Fruit fly (Drosophila melanogaster) whole organism, embryonic: ENCODE results near the gene HemK1.
A peak's percentile ranks its signal among the peaks of the same experiment; 100 is the strongest.

Experiments used
- ATbp ChIP-seq: fragments of 200-800 bp; sonication (Bioruptor generic); optimal IDR thresholded peaks from 2 replicates; lab custom pipeline; 2017; ENCODE audit warnings: missing biosample characterization, mild to moderate bottlenecking, missing genetic modification characterization, missing genetic modification reagents
- Asciz ChIP-seq: fragments of 200-800 bp; sonication (Bioruptor generic); optimal IDR thresholded peaks from 2 replicates; lab custom pipeline; 2017; ENCODE audit warnings: missing biosample characterization, mild to moderate bottlenecking, missing genetic modification characterization, missing genetic modification reagents
- Blimp-1 ChIP-seq: fragments of 200-800 bp; sonication (Bioruptor generic); optimal IDR thresholded peaks from 3 replicates; lab custom pipeline; 2018; ENCODE audit warnings: missing biosample characterization, missing genetic modification characterization, mild to moderate bottlenecking, moderate library complexity, missing genetic modification reagents
- CG10321 ChIP-seq: fragments of 200-800 bp; sonication (Bioruptor generic); IDR thresholded peaks from 2 replicates; pipeline ENCODE4 v1.3.6; 2022; ENCODE audit warnings: missing biosample characterization, missing genetic modification characterization
- CG11560 ChIP-seq: fragments of 200-800 bp; sonication (Bioruptor generic); IDR thresholded peaks from 3 replicates; pipeline ENCODE4 v1.3.6; 2022; ENCODE audit warnings: missing biosample characterization, missing genetic modification characterization
- CG15011 ChIP-seq: fragments of 200-800 bp; sonication (Bioruptor generic); optimal IDR thresholded peaks from 3 replicates; lab custom pipeline; 2018; ENCODE audit warnings: missing biosample characterization, mild to moderate bottlenecking, missing genetic modification characterization
- CG15479 ChIP-seq: fragments of 200-800 bp; sonication (Bioruptor generic); optimal IDR thresholded peaks from 3 replicates; lab custom pipeline; 2019; ENCODE audit warnings: missing biosample characterization, mild to moderate bottlenecking, missing genetic modification characterization, moderate library complexity
- CG16863 ChIP-seq: fragments of 200-800 bp; sonication (Bioruptor generic); optimal IDR thresholded peaks from 3 replicates; lab custom pipeline; 2016; ENCODE audit warnings: missing biosample characterization, missing genetic modification characterization
- CG17612 ChIP-seq: fragments of 200-800 bp; sonication (Bioruptor generic); IDR thresholded peaks from 2 replicates; pipeline ENCODE4 v1.3.6; 2022; ENCODE audit warnings: missing biosample characterization, missing genetic modification characterization
- CG2116 ChIP-seq: fragments of 200-800 bp; sonication (Bioruptor generic); optimal IDR thresholded peaks from 3 replicates; lab custom pipeline; 2018; ENCODE audit warnings: missing biosample characterization, mild to moderate bottlenecking, missing genetic modification characterization
- CG2202 ChIP-seq: fragments of 200-800 bp; sonication (Bioruptor generic); optimal IDR thresholded peaks from 2 replicates; lab custom pipeline; 2018; ENCODE audit warnings: missing biosample characterization, mild to moderate bottlenecking, missing genetic modification characterization
- CG4360 ChIP-seq: fragments of 200-800 bp; sonication (Bioruptor generic); IDR thresholded peaks from 2 replicates; pipeline ENCODE4 v1.3.6; 2022; ENCODE audit warnings: missing biosample characterization, missing genetic modification characterization
- CG6254 ChIP-seq: fragments of 200-800 bp; sonication (Bioruptor generic); optimal IDR thresholded peaks from 3 replicates; lab custom pipeline; 2017; ENCODE audit warnings: mild to moderate bottlenecking, missing biosample characterization, missing genetic modification reagents, missing genetic modification characterization
- CG6813 ChIP-seq: fragments of 200-800 bp; sonication (Bioruptor generic); optimal IDR thresholded peaks from 2 replicates; lab custom pipeline; 2017; ENCODE audit warnings: missing biosample characterization, missing genetic modification characterization, mild to moderate bottlenecking, moderate library complexity, missing genetic modification reagents
- CG7987 ChIP-seq: fragments of 200-800 bp; sonication (Bioruptor generic); optimal IDR thresholded peaks from 2 replicates; lab custom pipeline; 2018; ENCODE audit warnings: missing biosample characterization, mild to moderate bottlenecking, missing genetic modification characterization, moderate library complexity
- CG8388 ChIP-seq: fragments of 200-800 bp; sonication (Bioruptor generic); optimal IDR thresholded peaks from 2 replicates; lab custom pipeline; 2019; ENCODE audit warnings: missing biosample characterization, mild to moderate bottlenecking, missing genetic modification characterization, moderate library complexity
- CG8944 ChIP-seq: fragments of 200-800 bp; sonication (Bioruptor generic); optimal IDR thresholded peaks from 3 replicates; lab custom pipeline; 2016; ENCODE audit warnings: missing biosample characterization, missing genetic modification characterization
- CG9609 ChIP-seq: fragments of 200-800 bp; sonication (Bioruptor generic); optimal IDR thresholded peaks from 3 replicates; lab custom pipeline; 2016; ENCODE audit warnings: missing biosample characterization, missing genetic modification characterization
- Chrac-16 ChIP-seq: fragments of 200-800 bp; sonication (Bioruptor generic); optimal IDR thresholded peaks from 3 replicates; lab custom pipeline; 2016; ENCODE audit warnings: missing biosample characterization, missing genetic modification characterization
- H2.0 ChIP-seq: fragments of 200-800 bp; sonication (Bioruptor generic); IDR thresholded peaks from 2 replicates; pipeline ENCODE4 v1.3.6; 2022; ENCODE audit warnings: missing biosample characterization, missing genetic modification characterization
- Hmr ChIP-seq: fragments of 200-800 bp; sonication (Bioruptor generic); optimal IDR thresholded peaks from 3 replicates; lab custom pipeline; 2017; ENCODE audit warnings: mild to moderate bottlenecking, missing biosample characterization, missing genetic modification reagents, missing genetic modification characterization
- Hmx ChIP-seq: fragments of 200-800 bp; sonication (Bioruptor generic); optimal IDR thresholded peaks from 2 replicates; lab custom pipeline; 2016; ENCODE audit warnings: missing biosample characterization, missing genetic modification characterization
- Hr78 ChIP-seq, 2 experiments: fragments of 200-800 bp in 1 of 2; fragments of >200 bp in 1 of 2; sonication (Bioruptor generic) in 1 of 2; optimal IDR thresholded peaks; 2 replicates each; lab custom pipeline; 2017 to 2019; ENCODE audit warnings: missing biosample characterization in 2 of 2, missing genetic modification characterization in 2 of 2, mild to moderate bottlenecking in 1 of 2, moderate library complexity in 1 of 2
- MBD-R2 ChIP-seq: fragments of 200-800 bp; sonication (Bioruptor generic); IDR thresholded peaks from 2 replicates; pipeline ENCODE4 v1.3.6; 2022; ENCODE audit warnings: missing biosample characterization, missing genetic modification characterization
- Med ChIP-seq: fragments of 200-800 bp; sonication (Bioruptor generic); peaks from one replicate; lab custom pipeline; 2016; ENCODE audit warnings: missing biosample characterization, missing genetic modification characterization, mild to moderate bottlenecking, inconsistent platforms, moderate library complexity
- Nf-YB ChIP-seq: fragments of 200-800 bp; sonication (Bioruptor generic); optimal IDR thresholded peaks from 3 replicates; lab custom pipeline; 2019; ENCODE audit warnings: missing biosample characterization, mild to moderate bottlenecking, missing genetic modification characterization, moderate library complexity
- Trl ChIP-seq, 3 experiments: fragments of >200 bp in 2 of 3; fragments of 200-800 bp in 1 of 3; sonication (Bioruptor generic) in 1 of 3; optimal IDR thresholded peaks; 2 replicates in 1 of 3; 3 replicates in 2 of 3; lab custom pipeline; 2016 to 2017; ENCODE audit warnings: missing biosample characterization in 1 of 3, missing genetic modification characterization in 1 of 3
- Usf ChIP-seq: fragments of 200-800 bp; sonication (Bioruptor generic); optimal IDR thresholded peaks from 2 replicates; lab custom pipeline; 2017; ENCODE audit warnings: missing genotype, missing biosample characterization, missing genetic modification characterization
- Xbp1 ChIP-seq: fragments of 200-800 bp; sonication (Bioruptor generic); optimal IDR thresholded peaks from 3 replicates; lab custom pipeline; 2016; ENCODE audit warnings: missing biosample characterization, mild to moderate bottlenecking, missing genetic modification characterization
- ac ChIP-seq: fragments of 200-800 bp; sonication (Bioruptor generic); optimal IDR thresholded peaks from 3 replicates; lab custom pipeline; 2017; ENCODE audit warnings: missing biosample characterization, mild to moderate bottlenecking, missing genetic modification characterization
- az2 ChIP-seq: fragments of 200-800 bp; sonication (Bioruptor generic); optimal IDR thresholded peaks from 3 replicates; lab custom pipeline; 2016; ENCODE audit warnings: missing biosample characterization, missing genetic modification characterization
- chinmo ChIP-seq: fragments of 200-800 bp; sonication (Bioruptor generic); IDR thresholded peaks from 4 replicates; pipeline ENCODE4 v1.3.6; 2022; ENCODE audit warnings: missing biosample characterization, missing genetic modification characterization; ENCODE audit not compliant: partially characterized antibody
- corto ChIP-seq: fragments of 200-800 bp; sonication (Bioruptor generic); optimal IDR thresholded peaks from 2 replicates; lab custom pipeline; 2016; ENCODE audit warnings: missing biosample characterization, mild to moderate bottlenecking, missing genetic modification characterization, moderate library complexity
- croc ChIP-seq: fragments of 200-800 bp; sonication (Bioruptor generic); conservative IDR thresholded peaks from 3 replicates; pipeline ENCODE4 v1.3.6; 2022; ENCODE audit warnings: missing biosample characterization, missing genetic modification characterization
- danr ChIP-seq: fragments of 200-800 bp; sonication (Bioruptor generic); IDR thresholded peaks from 2 replicates; pipeline ENCODE4 v1.3.6; 2022; ENCODE audit warnings: missing biosample characterization, missing genetic modification characterization
- dpn ChIP-seq, 2 experiments: fragments of 200-800 bp; sonication (Bioruptor generic); optimal IDR thresholded peaks; 3 replicates each; lab custom pipeline; 2016; ENCODE audit warnings: missing biosample characterization in 2 of 2, missing genetic modification characterization in 2 of 2
- dysf ChIP-seq: fragments of 200-800 bp; sonication (Bioruptor generic); IDR thresholded peaks from 3 replicates; pipeline ENCODE4 v1.3.6; 2022; ENCODE audit warnings: missing biosample characterization, missing genetic modification characterization
- eyg ChIP-seq: fragments of 200-800 bp; sonication (Bioruptor generic); optimal IDR thresholded peaks from 3 replicates; lab custom pipeline; 2016; ENCODE audit warnings: missing biosample characterization, missing genetic modification characterization
- ftz-f1 ChIP-seq: fragments of 200-800 bp; sonication (Bioruptor generic); optimal IDR thresholded peaks from 2 replicates; lab custom pipeline; 2016; ENCODE audit warnings: missing biosample characterization, missing genetic modification characterization
- gsb ChIP-seq: fragments of 200-800 bp; sonication (Bioruptor generic); IDR thresholded peaks from 2 replicates; pipeline ENCODE4 v1.3.6; 2022; ENCODE audit warnings: missing biosample characterization, missing genetic modification characterization
- h ChIP-seq: fragments of >200 bp; optimal IDR thresholded peaks from 2 replicates; lab custom pipeline; 2017
- hkb ChIP-seq, 2 experiments: fragments of 200-800 bp in 1 of 2; fragments of >200 bp in 1 of 2; sonication (Bioruptor generic) in 1 of 2; IDR thresholded peaks in 1 of 2; optimal IDR thresholded peaks in 1 of 2; 2 replicates each; pipeline versions ENCODE4 v1.3.6 to Lab custom; 2017 to 2022; ENCODE audit warnings: missing biosample characterization in 1 of 2, missing genetic modification characterization in 1 of 2
- lab ChIP-seq: fragments of 200-800 bp; sonication (Bioruptor generic); optimal IDR thresholded peaks from 3 replicates; lab custom pipeline; 2017; ENCODE audit warnings: missing biosample characterization, missing genetic modification characterization, mild to moderate bottlenecking, moderate library complexity, missing genetic modification reagents
- mam ChIP-seq: fragments of 200-800 bp; sonication (Bioruptor generic); optimal IDR thresholded peaks from 3 replicates; lab custom pipeline; 2016; ENCODE audit warnings: missing biosample characterization, missing genetic modification characterization
- sc ChIP-seq, 3 experiments: fragments of >200 bp in 2 of 3; fragments of 200-800 bp in 1 of 3; sonication (Bioruptor generic) in 1 of 3; optimal IDR thresholded peaks; 2 replicates in 2 of 3; 3 replicates in 1 of 3; lab custom pipeline; 2017; ENCODE audit warnings: mild to moderate bottlenecking in 1 of 3, missing biosample characterization in 1 of 3, missing genetic modification characterization in 1 of 3, missing genetic modification reagents in 1 of 3
- ssp ChIP-seq: fragments of 200-800 bp; sonication (Bioruptor generic); IDR thresholded peaks from 2 replicates; pipeline ENCODE4 v1.3.6; 2022; ENCODE audit warnings: missing biosample characterization, missing genetic modification characterization
- tna ChIP-seq: fragments of 200-800 bp; sonication (Bioruptor generic); IDR thresholded peaks from 2 replicates; pipeline ENCODE4 v1.3.6; 2022; ENCODE audit warnings: missing biosample characterization, missing genetic modification characterization; ENCODE audit not compliant: partially characterized antibody
- trem ChIP-seq: fragments of 200-800 bp; optimal IDR thresholded peaks from 3 replicates; lab custom pipeline; 2019; ENCODE audit warnings: missing biosample characterization, mild to moderate bottlenecking, missing genetic modification characterization, moderate library complexity
- tx ChIP-seq: fragments of 200-800 bp; sonication (Bioruptor generic); optimal IDR thresholded peaks from 2 replicates; lab custom pipeline; 2016; ENCODE audit warnings: missing biosample characterization, missing genetic modification characterization
- zfh2 ChIP-seq: fragments of 200-800 bp; sonication (Bioruptor generic); optimal IDR thresholded peaks from 2 replicates; lab custom pipeline; 2016; ENCODE audit warnings: missing biosample characterization, missing genetic modification characterization

HemK1 gene

dm6 chr2L:6462259-6462658 lies 5.2 kb downstream of the HemK1 start (continued):
- peak; percentile 8 for TF ChIP-seq Asciz (GFP tag; lab: Kevin White, UChicago)
- TF ChIP-seq CG17612 (GFP tag; lab: Robert Waterston, UW), result no peak
- no peak for TF ChIP-seq CG9609 (GFP tag; lab: Kevin White, UChicago)
- peak; percentile 23 for TF ChIP-seq Nf-YB (GFP tag; lab: Kevin White, UChicago)
- TF ChIP-seq danr, result no peak
- no peak for TF ChIP-seq CG6813 (GFP tag; lab: Kevin White, UChicago)
- no peak for TF ChIP-seq az2 (GFP tag; lab: Kevin White, UChicago)
- TF ChIP-seq CG16863 (GFP tag; lab: Kevin White, UChicago), result peak; percentile 23
- 0 out of 2 replicates have a peak, but pooled peaks have one; percentile 35 for TF ChIP-seq CG10321
- peak; percentile 31 for TF ChIP-seq CG15479 (GFP tag; lab: Kevin White, UChicago)
- peak; percentile 11 for TF ChIP-seq lab (GFP tag; lab: Kevin White, UChicago)
- TF ChIP-seq Blimp-1 (GFP tag; lab: Kevin White, UChicago), result no peak
- no peak for TF ChIP-seq croc (GFP tag; lab: Robert Waterston, UW)
- no peak for TF ChIP-seq ssp (GFP tag; lab: Robert Waterston, UW)
- TF ChIP-seq hkb (optimal IDR thresholded peaks at IDR 0.05; lab: Kevin White, UChicago), result no peak
- TF ChIP-seq hkb (GFP tag; IDR thresholded peaks at IDR 0.05; lab: Robert Waterston, UW), result peak; percentile 23; the same call in 1 of the 2 replicates
- TF ChIP-seq CG2202 (tag; lab: Kevin White, UChicago), result no peak
- TF ChIP-seq CG11560 (tag; lab: Robert Waterston, UW), result no peak
- no peak for TF ChIP-seq Xbp1
- peak; percentile 78; the same call in 1 of the 4 replicates for TF ChIP-seq chinmo (GFP tag; lab: Robert Waterston, UW)
- no peak for TF ChIP-seq CG8388 (GFP tag; lab: Kevin White, UChicago)
- TF ChIP-seq tx (GFP tag; lab: Kevin White, UChicago), result no peak
- TF ChIP-seq CG15011, result no peak
- TF ChIP-seq CG6254 (GFP tag; lab: Kevin White, UChicago), result no peak
- TF ChIP-seq mam (GFP tag; lab: Kevin White, UChicago), result no peak
- no peak for TF ChIP-seq Chrac-16 (GFP tag; lab: Kevin White, UChicago)
- TF ChIP-seq ftz-f1 (GFP tag; lab: Kevin White, UChicago), result no peak
- TF ChIP-seq CG4360 (GFP tag; lab: Robert Waterston, UW), result no peak
- peak; percentile 3 for TF ChIP-seq ATbp
- peak; percentile 43 for TF ChIP-seq Med (GFP tag; lab: Kevin White, UChicago)
- TF ChIP-seq gsb, result no peak
- no peak for TF ChIP-seq h
- TF ChIP-seq corto (GFP tag; lab: Kevin White, UChicago), result no peak
- no peak for TF ChIP-seq CG8944 (GFP tag; lab: Kevin White, UChicago)
- peak; percentile 58 for TF ChIP-seq ac
- TF ChIP-seq Hmr (GFP tag; lab: Kevin White, UChicago), result no peak
- TF ChIP-seq Hmx (GFP tag; lab: Kevin White, UChicago), result no peak
- no peak for TF ChIP-seq Trl (optimal IDR thresholded peaks at IDR 0.05; lab: Kevin White, UChicago)
- TF ChIP-seq Trl (GFP tag; optimal IDR thresholded peaks at IDR 0.05; lab: Kevin White, UChicago), result no peak
- TF ChIP-seq Usf (GFP tag; lab: Kevin White, UChicago), result no peak
- TF ChIP-seq CG7987, result no peak
- TF ChIP-seq dpn (GFP tag; optimal IDR thresholded peaks at IDR 0.05; lab: Kevin White, UChicago), result no peak
- TF ChIP-seq CG2116 (GFP tag; lab: Kevin White, UChicago), result peak; percentile 7
- TF ChIP-seq H2.0 (GFP tag; lab: Robert Waterston, UW), result no peak
- no peak for TF ChIP-seq sc (optimal IDR thresholded peaks at IDR 0.05; lab: Kevin White, UChicago)
- no peak for TF ChIP-seq sc (GFP tag; optimal IDR thresholded peaks at IDR 0.05; lab: Kevin White, UChicago)
- TF ChIP-seq MBD-R2, result no peak
- TF ChIP-seq zfh2, result no peak
- TF ChIP-seq Hr78 (GFP tag; optimal IDR thresholded peaks at IDR 0.05; lab: Kevin White, UChicago), result peak in 1 of 2 experiments; percentile 10
- no peak for TF ChIP-seq tna (GFP tag; lab: Robert Waterston, UW)
- TF ChIP-seq eyg (GFP tag; lab: Kevin White, UChicago), result peak; percentile 10
- TF ChIP-seq dysf (GFP tag; lab: Robert Waterston, UW), result no peak
- TF ChIP-seq trem (tag; lab: Kevin White, UChicago), result no peak
